Worm (Caenorhabditis elegans): ENCODE measurements around the gene sdz-33.

The sdz-33 gene

ce11 chrIII:11946973-11947372 is 39.7 kb downstream of the sdz-33 start, which contains the start of gene Y56A3A.7:
TSS of gene Y56A3A.7 (minus strand) at chrIII:11947019.
- peak; percentile 71 for TF ChIP-seq nfya-1 (tag; optimal IDR thresholded peaks at IDR 0.05; ENCODE audit: insufficient read depth)
- TF ChIP-seq lsy-12 (tag; optimal IDR thresholded peaks at IDR 0.05), result no peak

ce11 chrIII:11947527-11947926 is 40.2 kb downstream of the sdz-33 start:
- TF ChIP-seq ceh-9 (tag; optimal IDR thresholded peaks at IDR 0.05) (no peak), nfya-1 (tag; optimal IDR thresholded peaks at IDR 0.05; ENCODE audit: insufficient read depth) (peak; percentile 21), fos-1 (tag; optimal IDR thresholded peaks at IDR 0.05) (no peak), pqm-1 (tag; optimal IDR thresholded peaks at IDR 0.05) (peak; percentile 76), hmg-11 (tag; optimal IDR thresholded peaks at IDR 0.05) (peak; percentile 27), elt-2 (tag; optimal IDR thresholded peaks at IDR 0.05) (peak; percentile 51), pha-4 (tag; optimal IDR thresholded peaks at IDR 0.05) (peak; percentile 94)

- TF ChIP-seq pha-4 (tag; optimal IDR thresholded peaks at IDR 0.05) (peak; percentile 4), nhr-67 (tag; optimal IDR thresholded peaks at IDR 0.05) (no peak), daf-12 (tag; optimal IDR thresholded peaks at IDR 0.05) (no peak), hmg-11 (tag; optimal IDR thresholded peaks at IDR 0.05) (no peak), tbx-2 (tag; optimal IDR thresholded peaks at IDR 0.05) (no peak), pqm-1 (tag; optimal IDR thresholded peaks at IDR 0.05) (peak; percentile 13), snpc-4 (tag; optimal IDR thresholded peaks at IDR 0.05) (no peak)
Observed at ce11 chrIII:11948437-11948836, 41.2 kb downstream of the sdz-33 start.

- no peak for TF ChIP-seq ztf-4 (tag; optimal IDR thresholded peaks at IDR 0.05)
- peak; percentile 40 for TF ChIP-seq pqm-1 (tag; optimal IDR thresholded peaks at IDR 0.05)
- TF ChIP-seq nhr-237 (tag; optimal IDR thresholded peaks at IDR 0.05), result no peak
- TF ChIP-seq pha-4 (tag; optimal IDR thresholded peaks at IDR 0.05), result peak; percentile 37
- TF ChIP-seq mdl-1 (tag; optimal IDR thresholded peaks at IDR 0.05), result no peak
- TF ChIP-seq elt-2 (tag; optimal IDR thresholded peaks at IDR 0.05), result peak; percentile 40
Observed at ce11 chrIII:11949276-11949879, 42.1 kb downstream of the sdz-33 start.

ce11 chrIII:11951111-11951510 is 43.8 kb downstream of the sdz-33 start:
- TF ChIP-seq elt-2 (tag; optimal IDR thresholded peaks at IDR 0.05) (no peak), lsy-12 (tag; optimal IDR thresholded peaks at IDR 0.05) (no peak), nhr-12 (tag; optimal IDR thresholded peaks at IDR 0.05) (no peak), tbx-2 (tag; optimal IDR thresholded peaks at IDR 0.05) (no peak), pqm-1 (tag; optimal IDR thresholded peaks at IDR 0.05) (no peak), nhr-76 (tag; optimal IDR thresholded peaks at IDR 0.05) (no peak), ztf-4 (tag; optimal IDR thresholded peaks at IDR 0.05) (no peak), ama-1 (optimal IDR thresholded peaks at IDR 0.05) (no peak), aly-2 (tag; optimal IDR thresholded peaks at IDR 0.05) (no peak), R02D3.7 (tag; optimal IDR thresholded peaks at IDR 0.05) (no peak), hmg-11 (tag; optimal IDR thresholded peaks at IDR 0.05) (no peak), mml-1 (tag; optimal IDR thresholded peaks at IDR 0.05) (no peak), ztf-11 (tag; optimal IDR thresholded peaks at IDR 0.05) (no peak), zag-1 (tag; optimal IDR thresholded peaks at IDR 0.05) (no peak), egl-27 (tag; optimal IDR thresholded peaks at IDR 0.05) (no peak)

DNA sequence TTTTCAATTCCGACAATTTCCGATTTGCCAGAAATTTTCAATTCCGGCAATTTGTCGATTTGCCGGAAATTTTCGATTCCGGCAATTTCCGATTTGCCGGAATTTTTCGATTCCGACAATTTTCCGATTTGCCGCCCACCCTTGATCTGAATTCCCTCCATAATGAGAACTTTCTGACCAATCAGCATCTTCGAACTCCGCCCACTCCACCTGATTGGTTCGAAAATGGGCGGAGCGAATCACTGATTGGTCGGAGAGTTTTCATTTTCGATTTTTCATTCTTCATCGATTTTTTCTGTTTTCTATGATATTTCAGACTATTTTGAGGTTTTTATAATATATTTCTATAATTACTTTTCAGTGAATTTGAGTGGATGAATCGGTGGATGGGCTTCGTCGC is 46.9 kb downstream of the sdz-33 start:
- TF ChIP-seq elt-3 (tag; optimal IDR thresholded peaks at IDR 0.05) (no peak), nfya-1 (tag; optimal IDR thresholded peaks at IDR 0.05; ENCODE audit: insufficient read depth) (peak; percentile 85)
